Worm (Caenorhabditis elegans) whole organism, L4/young adult: ENCODE measurements around the gene C14H10.3.

Experiments used
- W03F9.2 ChIP-seq: fragments of 150-350 bp; optimal IDR thresholded peaks from 2 replicates; lab custom pipeline; 2014; ENCODE audit warnings: missing biosample characterization, missing genetic modification characterization
- him-1 ChIP-seq: sonication (generic microtip); optimal IDR thresholded peaks from 2 replicates; lab custom pipeline; 2016; ENCODE audit warnings: missing genotype, missing genetic modification reagents, missing genetic modification characterization, missing compliant biosample characterization

ce11 chrX:10184708-10185107 lies 43.2 kb downstream of the C14H10.3 start:
- TF ChIP-seq W03F9.2, result no peak
- no peak for TF ChIP-seq him-1 (tag; lab: Kevin White, UChicago)
